In genomic region chr3R:17077968-17078417, dm6 we compare ENCODE assay signal across 1 fruit fly cellular context.
TF ChIP-seq lines count a peak whose summit lies in the region.

No protein-coding gene starts in this region.

TF ChIP-seq in whole organism, embryonic, 481 proteins besides CTCF, POLR2A, EP300 and RAD21 (continued from another document and continues in another):
- peak; percentile 27 for TF ChIP-seq CG13624 (GFP tag; optimal IDR thresholded peaks at IDR 0.05; lab: Kevin White, UChicago)
- no peak for TF ChIP-seq CG11696 (GFP tag; IDR thresholded peaks at IDR 0.05; lab: Robert Waterston, UW)
- TF ChIP-seq crp (GFP tag; optimal IDR thresholded peaks at IDR 0.05; lab: Kevin White, UChicago): peak in 1 of 2 experiments; percentile 51
- TF ChIP-seq CG8359 (GFP tag; optimal IDR thresholded peaks at IDR 0.05; lab: Kevin White, UChicago; ENCODE audit: borderline replicate concordance): no peak
- TF ChIP-seq org-1 (GFP tag; optimal IDR thresholded peaks at IDR 0.05; lab: Kevin White, UChicago): no peak
- peak; percentile 80 for TF ChIP-seq CG34376 (GFP tag; optimal IDR thresholded peaks at IDR 0.05; lab: Kevin White, UChicago)
- no peak for TF ChIP-seq chn (GFP tag; optimal IDR thresholded peaks at IDR 0.05; lab: Kevin White, UChicago)
- TF ChIP-seq CG11398 (GFP tag; optimal IDR thresholded peaks at IDR 0.05; lab: Kevin White, UChicago): no peak
- TF ChIP-seq CG16813 (GFP tag; IDR thresholded peaks at IDR 0.05; lab: Robert Waterston, UW; ENCODE audit: partially characterized antibody): no peak
- no peak for TF ChIP-seq CG17359 (tag; optimal IDR thresholded peaks at IDR 0.05; lab: Kevin White, UChicago)
- no peak for TF ChIP-seq Usf (GFP tag; optimal IDR thresholded peaks at IDR 0.05; lab: Kevin White, UChicago)
- no peak for TF ChIP-seq Optix (GFP tag; IDR thresholded peaks at IDR 0.05; lab: Robert Waterston, UW)
- TF ChIP-seq CG7357 (GFP tag; IDR thresholded peaks at IDR 0.05; lab: Robert Waterston, UW): no peak
- no peak for TF ChIP-seq CG11723 (GFP tag; optimal IDR thresholded peaks at IDR 0.05; lab: Kevin White, UChicago)
- TF ChIP-seq CG5245 (GFP tag; optimal IDR thresholded peaks at IDR 0.05; lab: Kevin White, UChicago): no peak
- TF ChIP-seq grn (GFP tag; optimal IDR thresholded peaks at IDR 0.05; lab: Kevin White, UChicago): peak; percentile 58
- no peak for TF ChIP-seq CG7839 (tag; optimal IDR thresholded peaks at IDR 0.05; lab: Kevin White, UChicago)
- no peak for TF ChIP-seq Sry-δ (GFP tag; optimal IDR thresholded peaks at IDR 0.05; lab: Kevin White, UChicago)
- peak; percentile 22 for TF ChIP-seq CG15514 (GFP tag; optimal IDR thresholded peaks at IDR 0.05; lab: Kevin White, UChicago)
- no peak for TF ChIP-seq CG15696 (tag; optimal IDR thresholded peaks at IDR 0.05; lab: Kevin White, UChicago)
- TF ChIP-seq gsb (GFP tag; IDR thresholded peaks at IDR 0.05; lab: Robert Waterston, UW): no peak
- TF ChIP-seq bigmax (GFP tag; optimal IDR thresholded peaks at IDR 0.05; lab: Kevin White, UChicago): no peak
- no peak for TF ChIP-seq prd (optimal IDR thresholded peaks at IDR 0.05; lab: Kevin White, UChicago)
- TF ChIP-seq prd (GFP tag; IDR thresholded peaks at IDR 0.05; lab: Robert Waterston, UW): no peak
- TF ChIP-seq Mrtf (GFP tag; IDR thresholded peaks at IDR 0.05; lab: Robert Waterston, UW): no peak
- peak; percentile 64 for TF ChIP-seq lab (GFP tag; optimal IDR thresholded peaks at IDR 0.05; lab: Kevin White, UChicago)
- TF ChIP-seq fd64A (GFP tag; optimal IDR thresholded peaks at IDR 0.05; lab: Kevin White, UChicago): no peak
- TF ChIP-seq CG15011 (GFP tag; optimal IDR thresholded peaks at IDR 0.05; lab: Kevin White, UChicago): no peak
- no peak for TF ChIP-seq CG3847 (GFP tag; IDR thresholded peaks at IDR 0.05; lab: Robert Waterston, UW)
- TF ChIP-seq CG16815 (GFP tag; optimal IDR thresholded peaks at IDR 0.05; lab: Kevin White, UChicago): no peak
- TF ChIP-seq CG10979 (tag; optimal IDR thresholded peaks at IDR 0.05; lab: Kevin White, UChicago): no peak
- TF ChIP-seq Blimp-1 (GFP tag; optimal IDR thresholded peaks at IDR 0.05; lab: Kevin White, UChicago): no peak
- no peak for TF ChIP-seq Side (GFP tag; optimal IDR thresholded peaks at IDR 0.05; lab: Kevin White, UChicago)
- TF ChIP-seq lbe (GFP tag; optimal IDR thresholded peaks at IDR 0.05; lab: Kevin White, UChicago): no peak
- TF ChIP-seq CG10959 (GFP tag; IDR thresholded peaks at IDR 0.05; lab: Robert Waterston, UW): no peak
- TF ChIP-seq CG31224 (GFP tag; IDR thresholded peaks at IDR 0.05; lab: Robert Waterston, UW): no peak
- TF ChIP-seq ftz-f1 (GFP tag; optimal IDR thresholded peaks at IDR 0.05; lab: Kevin White, UChicago): peak; percentile 63
- no peak for TF ChIP-seq CkIIα-i1 (GFP tag; IDR thresholded peaks at IDR 0.05; lab: Robert Waterston, UW)
- TF ChIP-seq jigr1 (GFP tag; IDR thresholded peaks at IDR 0.05; lab: Robert Waterston, UW): no peak
- no peak for TF ChIP-seq otp (GFP tag; IDR thresholded peaks at IDR 0.05; lab: Robert Waterston, UW)
- TF ChIP-seq phol (tag; optimal IDR thresholded peaks at IDR 0.05; lab: Kevin White, UChicago): no peak
- TF ChIP-seq ara (GFP tag; IDR thresholded peaks at IDR 0.05; lab: Robert Waterston, UW): no peak
- no peak for TF ChIP-seq zfh1 (GFP tag; IDR thresholded peaks at IDR 0.05; lab: Robert Waterston, UW)
- TF ChIP-seq CG3407 (GFP tag; optimal IDR thresholded peaks at IDR 0.05; lab: Kevin White, UChicago): no peak
- peak; percentile 95 for TF ChIP-seq crol (GFP tag; IDR thresholded peaks at IDR 0.05; lab: Robert Waterston, UW)
- TF ChIP-seq CG6654 (GFP tag; optimal IDR thresholded peaks at IDR 0.05; lab: Kevin White, UChicago): no peak
- no peak for TF ChIP-seq CG1602 (GFP tag; optimal IDR thresholded peaks at IDR 0.05; lab: Kevin White, UChicago)
- no peak; the same call in 1 of the 2 replicates for TF ChIP-seq CG32532 (GFP tag; IDR thresholded peaks at IDR 0.05; lab: Robert Waterston, UW)
- TF ChIP-seq Vsx1 (GFP tag; optimal IDR thresholded peaks at IDR 0.05; lab: Kevin White, UChicago): no peak
- TF ChIP-seq CG14441 (GFP tag; IDR thresholded peaks at IDR 0.05; lab: Robert Waterston, UW): 0 out of 2 replicates have a peak, but pooled peaks have one; percentile 9
- peak; percentile 47 for TF ChIP-seq CG9932 (GFP tag; IDR thresholded peaks at IDR 0.05; lab: Robert Waterston, UW)
- no peak for TF ChIP-seq mld (GFP tag; IDR thresholded peaks at IDR 0.05; lab: Robert Waterston, UW; ENCODE audit: partially characterized antibody)
- TF ChIP-seq ATbp (GFP tag; optimal IDR thresholded peaks at IDR 0.05; lab: Kevin White, UChicago): no peak
- peak; percentile 54 for TF ChIP-seq gro (GFP tag; optimal IDR thresholded peaks at IDR 0.05; lab: Kevin White, UChicago)
- TF ChIP-seq Taf1 (GFP tag; IDR thresholded peaks at IDR 0.05; lab: Robert Waterston, UW): no peak
- TF ChIP-seq cwo (GFP tag; optimal IDR thresholded peaks at IDR 0.05; lab: Kevin White, UChicago): peak; percentile 79
- TF ChIP-seq CG4820 (GFP tag; optimal IDR thresholded peaks at IDR 0.05; lab: Kevin White, UChicago): no peak
- no peak for TF ChIP-seq zen2 (GFP tag; IDR thresholded peaks at IDR 0.05; lab: Robert Waterston, UW; ENCODE audit: partially characterized antibody)
- no peak for TF ChIP-seq dysf (GFP tag; IDR thresholded peaks at IDR 0.05; lab: Robert Waterston, UW)
- TF ChIP-seq vvl (GFP tag; IDR thresholded peaks at IDR 0.05; lab: Robert Waterston, UW): peak; percentile 38; the same call in 1 of the 2 replicates
- TF ChIP-seq Lhr (GFP tag; optimal IDR thresholded peaks at IDR 0.05; lab: Kevin White, UChicago): no peak
- no peak for TF ChIP-seq trem (tag; optimal IDR thresholded peaks at IDR 0.05; lab: Kevin White, UChicago)
- no peak; the same call in 1 of the 2 replicates for TF ChIP-seq amos (GFP tag; IDR thresholded peaks at IDR 0.05; lab: Robert Waterston, UW; ENCODE audit: partially characterized antibody)
- TF ChIP-seq CG4328 (GFP tag; optimal IDR thresholded peaks at IDR 0.05; lab: Kevin White, UChicago): no peak
- TF ChIP-seq Poxn (GFP tag; IDR thresholded peaks at IDR 0.05; lab: Robert Waterston, UW): no peak
- TF ChIP-seq Atf3 (GFP tag; optimal IDR thresholded peaks at IDR 0.05; lab: Kevin White, UChicago): no peak
- TF ChIP-seq H15 (GFP tag; IDR thresholded peaks at IDR 0.05; lab: Robert Waterston, UW): no peak
- TF ChIP-seq Gug (GFP tag; IDR thresholded peaks at IDR 0.05; lab: Robert Waterston, UW): no peak
- no peak for TF ChIP-seq CG12942 (GFP tag; optimal IDR thresholded peaks at IDR 0.05; lab: Kevin White, UChicago)
- TF ChIP-seq NFAT (GFP tag; IDR thresholded peaks at IDR 0.05; lab: Robert Waterston, UW): peak; percentile 4; the same call in 1 of the 2 replicates
- TF ChIP-seq CG3995 (GFP tag; optimal IDR thresholded peaks at IDR 0.05; lab: Kevin White, UChicago): no peak
- no peak for TF ChIP-seq CG4360 (GFP tag; IDR thresholded peaks at IDR 0.05; lab: Robert Waterston, UW)
- no peak for TF ChIP-seq CG7786 (GFP tag; optimal IDR thresholded peaks at IDR 0.05; lab: Kevin White, UChicago)
- peak; percentile 43; the same call in 1 of the 2 replicates for TF ChIP-seq HLH3B (GFP tag; IDR thresholded peaks at IDR 0.05; lab: Robert Waterston, UW)
- no peak for TF ChIP-seq D19B (GFP tag; optimal IDR thresholded peaks at IDR 0.05; lab: Kevin White, UChicago)
- no peak for TF ChIP-seq H2.0 (GFP tag; IDR thresholded peaks at IDR 0.05; lab: Robert Waterston, UW)
- TF ChIP-seq HLH4C (GFP tag; IDR thresholded peaks at IDR 0.05; lab: Robert Waterston, UW; ENCODE audit: partially characterized antibody): no peak
- no peak for TF ChIP-seq Chrac-16 (GFP tag; optimal IDR thresholded peaks at IDR 0.05; lab: Kevin White, UChicago)
- TF ChIP-seq CG12659 (GFP tag; optimal IDR thresholded peaks at IDR 0.05; lab: Kevin White, UChicago): no peak
- no peak; the same call in none of the 2 replicates for TF ChIP-seq ato (GFP tag; IDR thresholded peaks at IDR 0.05; lab: Robert Waterston, UW; ENCODE audit: partially characterized antibody)
- TF ChIP-seq eyg (GFP tag; optimal IDR thresholded peaks at IDR 0.05; lab: Kevin White, UChicago): no peak
- TF ChIP-seq CG4617 (GFP tag; optimal IDR thresholded peaks at IDR 0.05; lab: Kevin White, UChicago; ENCODE audit: borderline replicate concordance): no peak
- TF ChIP-seq CG2202 (tag; optimal IDR thresholded peaks at IDR 0.05; lab: Kevin White, UChicago): no peak
- no peak for TF ChIP-seq CG7271 (tag; optimal IDR thresholded peaks at IDR 0.05; lab: Kevin White, UChicago)
- peak; percentile 7 for TF ChIP-seq lilli (GFP tag; optimal IDR thresholded peaks at IDR 0.05; lab: Kevin White, UChicago)
- TF ChIP-seq CG12299 (tag; optimal IDR thresholded peaks at IDR 0.05; lab: Kevin White, UChicago): no peak
- peak; percentile 1 for TF ChIP-seq odd (GFP tag; optimal IDR thresholded peaks at IDR 0.05; lab: Kevin White, UChicago)
- no peak for TF ChIP-seq Hmx (GFP tag; optimal IDR thresholded peaks at IDR 0.05; lab: Kevin White, UChicago)
- no peak for TF ChIP-seq CG1603 (tag; optimal IDR thresholded peaks at IDR 0.05; lab: Kevin White, UChicago)
- no peak for TF ChIP-seq Ets97D (GFP tag; optimal IDR thresholded peaks at IDR 0.05; lab: Kevin White, UChicago)
- peak; percentile 82 for TF ChIP-seq MTF-1 (GFP tag; optimal IDR thresholded peaks at IDR 0.05; lab: Kevin White, UChicago; ENCODE audit: borderline replicate concordance)
- peak; percentile 32; the same call in 2 of the 3 replicates for TF ChIP-seq ci (GFP tag; IDR thresholded peaks at IDR 0.05; lab: Robert Waterston, UW)
- TF ChIP-seq CG10654 (GFP tag; optimal IDR thresholded peaks at IDR 0.05; lab: Kevin White, UChicago): no peak
- TF ChIP-seq CG8924 (tag; optimal IDR thresholded peaks at IDR 0.05; lab: Kevin White, UChicago): no peak
- no peak for TF ChIP-seq Asciz (GFP tag; optimal IDR thresholded peaks at IDR 0.05; lab: Kevin White, UChicago)
- TF ChIP-seq Nf-YC (tag; optimal IDR thresholded peaks at IDR 0.05; lab: Kevin White, UChicago): peak; percentile 30
- no peak for TF ChIP-seq CG18262 (tag; optimal IDR thresholded peaks at IDR 0.05; lab: Kevin White, UChicago)
- TF ChIP-seq CHES-1-like (GFP tag; optimal IDR thresholded peaks at IDR 0.05; lab: Kevin White, UChicago): no peak
- no peak; the same call in 2 of the 3 replicates for TF ChIP-seq CG34422 (GFP tag; IDR thresholded peaks at IDR 0.05; lab: Robert Waterston, UW)
- TF ChIP-seq B-H1 (GFP tag; IDR thresholded peaks at IDR 0.05; lab: Robert Waterston, UW): no peak
- TF ChIP-seq oc (tag; optimal IDR thresholded peaks at IDR 0.05; lab: Kevin White, UChicago): no peak
- TF ChIP-seq lov (optimal IDR thresholded peaks at IDR 0.05; lab: Kevin White, UChicago): no peak
- TF ChIP-seq lov (GFP tag; IDR thresholded peaks at IDR 0.05; lab: Robert Waterston, UW): 0 out of 3 replicates have a peak, but pooled peaks have one; percentile 18
- no peak for TF ChIP-seq fd96Cb (tag; optimal IDR thresholded peaks at IDR 0.05; lab: Kevin White, UChicago)
- TF ChIP-seq ssp (GFP tag; IDR thresholded peaks at IDR 0.05; lab: Robert Waterston, UW): no peak
- TF ChIP-seq pum (GFP tag; optimal IDR thresholded peaks at IDR 0.05; lab: Kevin White, UChicago): no peak
- TF ChIP-seq sima (GFP tag; optimal IDR thresholded peaks at IDR 0.05; lab: Kevin White, UChicago): no peak
- no peak for TF ChIP-seq tgo (GFP tag; IDR thresholded peaks at IDR 0.05; lab: Robert Waterston, UW)
- no peak for TF ChIP-seq tup (GFP tag; optimal IDR thresholded peaks at IDR 0.05; lab: Kevin White, UChicago)
- no peak for TF ChIP-seq D19A (tag; optimal IDR thresholded peaks at IDR 0.05; lab: Kevin White, UChicago)
- TF ChIP-seq CG14710 (tag; optimal IDR thresholded peaks at IDR 0.05; lab: Kevin White, UChicago): no peak
- TF ChIP-seq bcd (GFP tag; optimal IDR thresholded peaks at IDR 0.05; lab: Kevin White, UChicago): no peak
- TF ChIP-seq CG43689 (GFP tag; IDR thresholded peaks at IDR 0.05; lab: Robert Waterston, UW): no peak
- TF ChIP-seq sim (GFP tag; IDR thresholded peaks at IDR 0.05; lab: Robert Waterston, UW): 0 out of 2 replicates have a peak, but pooled peaks have one; percentile 5
- no peak; the same call in 2 of the 3 replicates for TF ChIP-seq row (GFP tag; IDR thresholded peaks at IDR 0.05; lab: Robert Waterston, UW)
- TF ChIP-seq CG10366 (GFP tag; IDR thresholded peaks at IDR 0.05; lab: Robert Waterston, UW): no peak
- TF ChIP-seq scrt (GFP tag; optimal IDR thresholded peaks at IDR 0.05; lab: Kevin White, UChicago): peak; percentile 23
- TF ChIP-seq Nf-YB (GFP tag; optimal IDR thresholded peaks at IDR 0.05; lab: Kevin White, UChicago): no peak
- TF ChIP-seq CG33557 (GFP tag; optimal IDR thresholded peaks at IDR 0.05; lab: Kevin White, UChicago): no peak
- TF ChIP-seq tll (GFP tag; optimal IDR thresholded peaks at IDR 0.05; lab: Kevin White, UChicago): no peak
- TF ChIP-seq az2 (GFP tag; optimal IDR thresholded peaks at IDR 0.05; lab: Kevin White, UChicago): no peak
- no peak for TF ChIP-seq Fer2 (tag; optimal IDR thresholded peaks at IDR 0.05; lab: Kevin White, UChicago)
- no peak for TF ChIP-seq Gsc (GFP tag; IDR thresholded peaks at IDR 0.05; lab: Robert Waterston, UW)
- no peak for TF ChIP-seq cas (GFP tag; IDR thresholded peaks at IDR 0.05; lab: Robert Waterston, UW)
- no peak for TF ChIP-seq CG13123 (GFP tag; optimal IDR thresholded peaks at IDR 0.05; lab: Kevin White, UChicago)
- no peak for TF ChIP-seq CG10274 (GFP tag; optimal IDR thresholded peaks at IDR 0.05; lab: Kevin White, UChicago)
- TF ChIP-seq CG1647 (GFP tag; optimal IDR thresholded peaks at IDR 0.05; lab: Kevin White, UChicago): no peak
- no peak for TF ChIP-seq luna (GFP tag; optimal IDR thresholded peaks at IDR 0.05; lab: Kevin White, UChicago)
- no peak for TF ChIP-seq CG17361 (GFP tag; IDR thresholded peaks at IDR 0.05; lab: Robert Waterston, UW)
- no peak for TF ChIP-seq chif (GFP tag; optimal IDR thresholded peaks at IDR 0.05; lab: Kevin White, UChicago)
- TF ChIP-seq Awh (GFP tag; IDR thresholded peaks at IDR 0.05; lab: Robert Waterston, UW): no peak
- TF ChIP-seq dimm (GFP tag; IDR thresholded peaks at IDR 0.05; lab: Robert Waterston, UW): no peak
- no peak for TF ChIP-seq al (GFP tag; IDR thresholded peaks at IDR 0.05; lab: Robert Waterston, UW)
- TF ChIP-seq klu (GFP tag; IDR thresholded peaks at IDR 0.05; lab: Robert Waterston, UW): no peak
- no peak for TF ChIP-seq gsb-n (tag; optimal IDR thresholded peaks at IDR 0.05; lab: Kevin White, UChicago)
- TF ChIP-seq CG30431 (GFP tag; optimal IDR thresholded peaks at IDR 0.05; lab: Kevin White, UChicago): no peak
- TF ChIP-seq CG10267 (tag; optimal IDR thresholded peaks at IDR 0.05; lab: Kevin White, UChicago): no peak
